Worm (Caenorhabditis elegans) whole organism, young adult: ENCODE measurements around the gene C28G1.6.

Experiments used
- B0261.1 ChIP-seq: sonication (generic microtip); optimal IDR thresholded peaks from 2 replicates; lab custom pipeline; 2016; ENCODE audit warnings: mild to moderate bottlenecking, missing genetic modification characterization, moderate library complexity, missing compliant biosample characterization
- D2030.7 ChIP-seq: fragments of 200-800 bp; sonication (Bioruptor generic); IDR thresholded peaks from 2 replicates; pipeline ENCODE4 v1.3.6; 2022; ENCODE audit warnings: missing genetic modification reagents, missing genetic modification characterization, missing compliant biosample characterization
- K11D2.4 ChIP-seq: fragments of 200-800 bp; sonication (Bioruptor generic); IDR thresholded peaks from 2 replicates; pipeline ENCODE4 v1.3.6; 2022; ENCODE audit warnings: missing genetic modification reagents, missing genetic modification characterization, missing compliant biosample characterization
- K12H6.12 ChIP-seq: fragments of 200-800 bp; sonication (Bioruptor generic); optimal IDR thresholded peaks from 2 replicates; lab custom pipeline; 2018; ENCODE audit warnings: mild to moderate bottlenecking, missing genetic modification characterization, missing compliant biosample characterization
- Y56A3A.18 ChIP-seq: fragments of 200-800 bp; sonication (Bioruptor generic); IDR thresholded peaks from 2 replicates; pipeline ENCODE4 v1.3.6; 2022; ENCODE audit warnings: missing genetic modification reagents, missing genetic modification characterization, missing compliant biosample characterization
- Y67H2A.10 ChIP-seq: fragments of 200-800 bp; sonication (Bioruptor generic); conservative IDR thresholded peaks from 2 replicates; pipeline ENCODE4 v1.3.6; 2022; ENCODE audit warnings: missing genetic modification reagents, missing genetic modification characterization, missing compliant biosample characterization
- Y95B8A.8 ChIP-seq: fragments of 200-800 bp; sonication (Bioruptor generic); IDR thresholded peaks from 2 replicates; pipeline ENCODE4 v1.3.6; 2022; ENCODE audit warnings: missing genetic modification reagents, missing genetic modification characterization, missing compliant biosample characterization
- atf-7 ChIP-seq: sonication (generic microtip); optimal IDR thresholded peaks from 2 replicates; lab custom pipeline; 2017; ENCODE audit warnings: mild to moderate bottlenecking, missing genetic modification characterization, missing compliant biosample characterization
- athp-1 ChIP-seq: sonication (generic microtip); optimal IDR thresholded peaks from 2 replicates; lab custom pipeline; 2017; ENCODE audit warnings: mild to moderate bottlenecking, missing genetic modification characterization, missing compliant biosample characterization
- attf-6 ChIP-seq: fragments of 200-800 bp; sonication (Bioruptor generic); IDR thresholded peaks from 2 replicates; pipeline ENCODE4 v1.3.6; 2022; ENCODE audit warnings: missing genetic modification reagents, missing genetic modification characterization, missing compliant biosample characterization
- bed-2 ChIP-seq: fragments of 200-800 bp; sonication (Bioruptor generic); IDR thresholded peaks from 2 replicates; pipeline ENCODE4 v1.3.6; 2022; ENCODE audit warnings: missing genetic modification reagents, missing genetic modification characterization, missing compliant biosample characterization
- cebp-1 ChIP-seq, 2 experiments: fragments of 200-800 bp in 1 of 2; sonication (Bioruptor generic) in 1 of 2; sonication (generic microtip) in 1 of 2; IDR thresholded peaks in 1 of 2; optimal IDR thresholded peaks in 1 of 2; 2 replicates each; pipeline versions ENCODE4 v1.3.6 to Lab custom; 2017 to 2022; ENCODE audit warnings: missing compliant biosample characterization in 2 of 2, missing genetic modification characterization in 2 of 2, mild to moderate bottlenecking in 1 of 2, missing genetic modification reagents in 1 of 2, moderate library complexity in 1 of 2
- ceh-40 ChIP-seq: fragments of 200-800 bp; sonication (Bioruptor generic); IDR thresholded peaks from 2 replicates; pipeline ENCODE4 v1.3.6; 2022; ENCODE audit warnings: missing genetic modification characterization, missing compliant biosample characterization
- ceh-91 ChIP-seq: fragments of 200-800 bp; sonication (Bioruptor generic); IDR thresholded peaks from 2 replicates; pipeline ENCODE4 v1.3.6; 2022; ENCODE audit warnings: missing genetic modification reagents, missing genetic modification characterization, missing compliant biosample characterization
- chd-7 ChIP-seq: sonication (generic microtip); optimal IDR thresholded peaks from 2 replicates; lab custom pipeline; 2016; ENCODE audit warnings: mild to moderate bottlenecking, missing genetic modification characterization, moderate library complexity, missing compliant biosample characterization
- die-1 ChIP-seq: sonication (generic microtip); optimal IDR thresholded peaks from 2 replicates; lab custom pipeline; 2016; ENCODE audit warnings: missing genotype, mild to moderate bottlenecking, missing genetic modification characterization, missing compliant biosample characterization
- dpff-1 ChIP-seq: sonication (generic microtip); optimal IDR thresholded peaks from 2 replicates; lab custom pipeline; 2017; ENCODE audit warnings: mild to moderate bottlenecking, missing genetic modification characterization, missing compliant biosample characterization
- efl-1 ChIP-seq: fragments of 150-350 bp; optimal IDR thresholded peaks from 2 replicates; lab custom pipeline; 2014; ENCODE audit warnings: missing biosample characterization, missing genetic modification reagents, missing genetic modification characterization
- egrh-3 ChIP-seq: fragments of 200-800 bp; sonication (Bioruptor generic); IDR thresholded peaks from 2 replicates; pipeline ENCODE4 v1.3.6; 2022; ENCODE audit warnings: missing genetic modification reagents, missing genetic modification characterization, missing compliant biosample characterization
- ets-4 ChIP-seq: fragments of 200-800 bp; sonication (Bioruptor generic); optimal IDR thresholded peaks from 2 replicates; lab custom pipeline; 2018; ENCODE audit warnings: mild to moderate bottlenecking, missing genetic modification characterization, missing compliant biosample characterization
- fkh-3 ChIP-seq: sonication (generic microtip); optimal IDR thresholded peaks from 2 replicates; lab custom pipeline; 2016; ENCODE audit warnings: mild to moderate bottlenecking, missing genetic modification characterization, missing compliant biosample characterization
- hmg-1.2 ChIP-seq: fragments of 200-800 bp; sonication (Bioruptor generic); IDR thresholded peaks from 2 replicates; pipeline ENCODE4 v1.3.6; 2022; ENCODE audit warnings: missing genetic modification reagents, missing genetic modification characterization, missing compliant biosample characterization
- lin-26 ChIP-seq: fragments of 200-800 bp; sonication (Bioruptor generic); IDR thresholded peaks from 2 replicates; pipeline ENCODE4 v1.3.6; 2022; ENCODE audit warnings: missing genetic modification reagents, missing genetic modification characterization, missing compliant biosample characterization
- lin-40 ChIP-seq: sonication (generic microtip); optimal IDR thresholded peaks from 2 replicates; lab custom pipeline; 2016; ENCODE audit warnings: missing genetic modification characterization, mild to moderate bottlenecking, missing compliant biosample characterization, missing genotype, missing genetic modification reagents
- lin-54 ChIP-seq: fragments of 200-800 bp; sonication (Bioruptor generic); optimal IDR thresholded peaks from 2 replicates; lab custom pipeline; 2018; ENCODE audit warnings: mild to moderate bottlenecking, missing genetic modification characterization, missing compliant biosample characterization
- lsy-27 ChIP-seq: sonication (generic microtip); optimal IDR thresholded peaks from 2 replicates; lab custom pipeline; 2017; ENCODE audit warnings: missing genetic modification characterization, mild to moderate bottlenecking, missing compliant biosample characterization, antibody characterized with exemption, missing genotype, borderline replicate concordance; ENCODE audit not compliant: insufficient read depth
- madf-6 ChIP-seq: fragments of 200-800 bp; sonication (Bioruptor generic); IDR thresholded peaks from 2 replicates; pipeline ENCODE4 v1.3.6; 2022; ENCODE audit warnings: missing genetic modification reagents, missing genetic modification characterization, missing compliant biosample characterization
- mcd-1 ChIP-seq: fragments of 200-800 bp; sonication (Bioruptor generic); IDR thresholded peaks from 2 replicates; pipeline ENCODE4 v1.3.6; 2022; ENCODE audit warnings: missing genetic modification reagents, missing genetic modification characterization, missing compliant biosample characterization
- nfyb-1 ChIP-seq: fragments of 200-800 bp; sonication (Bioruptor generic); IDR thresholded peaks from 2 replicates; pipeline ENCODE4 v1.3.6; 2022; ENCODE audit warnings: missing genetic modification reagents, missing genetic modification characterization, missing compliant biosample characterization
- nhr-27 ChIP-seq: fragments of 200-800 bp; sonication (Bioruptor generic); optimal IDR thresholded peaks from 2 replicates; lab custom pipeline; 2018; ENCODE audit warnings: mild to moderate bottlenecking, missing genetic modification characterization, moderate library complexity, missing compliant biosample characterization
- nhr-80 ChIP-seq: sonication (generic microtip); optimal IDR thresholded peaks from 2 replicates; lab custom pipeline; 2016; ENCODE audit warnings: missing genetic modification characterization, missing compliant biosample characterization
- nhr-90 ChIP-seq: sonication (generic microtip); optimal IDR thresholded peaks from 2 replicates; lab custom pipeline; 2016; ENCODE audit warnings: missing genotype, mild to moderate bottlenecking, missing genetic modification characterization, missing compliant biosample characterization
- pbrm-1 ChIP-seq: fragments of 200-800 bp; sonication (Bioruptor generic); IDR thresholded peaks from 2 replicates; pipeline ENCODE4 v1.3.6; 2022; ENCODE audit warnings: missing genetic modification reagents, missing genetic modification characterization, missing compliant biosample characterization
- repo-1 ChIP-seq: sonication (generic microtip); optimal IDR thresholded peaks from 2 replicates; lab custom pipeline; 2017; ENCODE audit warnings: mild to moderate bottlenecking, missing genetic modification characterization, missing compliant biosample characterization
- snpc-1.3 ChIP-seq: sonication (generic microtip); optimal IDR thresholded peaks from 2 replicates; lab custom pipeline; 2017; ENCODE audit warnings: missing genetic modification characterization, mild to moderate bottlenecking, missing compliant biosample characterization, antibody characterized with exemption, moderate library complexity, missing genotype, missing genetic modification reagents; ENCODE audit not compliant: insufficient read depth
- snpc-4 ChIP-seq, 5 experiments: fragments of 150-350 bp in 1 of 5; sonication (generic microtip) in 4 of 5; optimal IDR thresholded peaks; 2 replicates each; lab custom pipeline; 2014 to 2018; ENCODE audit warnings: missing genetic modification characterization in 5 of 5, missing biosample characterization in 3 of 5, antibody characterized with exemption in 2 of 5, mild to moderate bottlenecking in 2 of 5, missing compliant biosample characterization in 2 of 5, missing genotype in 2 of 5, moderate library complexity in 2 of 5, missing genetic modification reagents in 1 of 5
- tbp1 ChIP-seq: fragments of 200-800 bp; sonication (Bioruptor generic); optimal IDR thresholded peaks from 2 replicates; lab custom pipeline; 2018; ENCODE audit warnings: mild to moderate bottlenecking, missing genetic modification characterization, missing compliant biosample characterization
- tlf-1 ChIP-seq: fragments of 200-800 bp; sonication (Bioruptor generic); optimal IDR thresholded peaks from 2 replicates; lab custom pipeline; 2018; ENCODE audit warnings: mild to moderate bottlenecking, missing genetic modification characterization, missing compliant biosample characterization
- unc-62 ChIP-seq: fragments of 150-350 bp; optimal IDR thresholded peaks from 2 replicates; lab custom pipeline; 2014; ENCODE audit warnings: missing biosample characterization, missing genetic modification reagents, missing genetic modification characterization
- ztf-18 ChIP-seq: sonication (generic microtip); optimal IDR thresholded peaks from 2 replicates; lab custom pipeline; 2016; ENCODE audit warnings: missing genotype, mild to moderate bottlenecking, missing genetic modification characterization, missing compliant biosample characterization
- ztf-22 ChIP-seq: fragments of 200-800 bp; sonication (Bioruptor generic); optimal IDR thresholded peaks from 2 replicates; lab custom pipeline; 2018; ENCODE audit warnings: mild to moderate bottlenecking, missing genetic modification characterization, moderate library complexity, missing compliant biosample characterization

Gene C28G1.6

ce11 chrX:8800355-8800754 lies 30.7 kb downstream of the C28G1.6 start:
- no peak for TF ChIP-seq bed-2 (GFP tag; lab: Robert Waterston, UW)
- TF ChIP-seq fkh-3 (tag; lab: Kevin White, UChicago) = no peak
- TF ChIP-seq pbrm-1 (GFP tag; lab: Robert Waterston, UW) = no peak
- no peak for TF ChIP-seq repo-1 (tag; lab: Kevin White, UChicago)
- TF ChIP-seq ceh-40 (GFP tag; lab: Robert Waterston, UW) = no peak

ce11 chrX:8799925-8800324 lies 31.1 kb downstream of the C28G1.6 start:
- TF ChIP-seq mcd-1 (GFP tag; lab: Robert Waterston, UW) (no peak), nfyb-1 (GFP tag; lab: Robert Waterston, UW) (no peak), ceh-91 (GFP tag; lab: Robert Waterston, UW) (no peak), lin-40 (no peak), ztf-22 (GFP tag; lab: Kevin White, UChicago) (no peak), K12H6.12 (tag; lab: Kevin White, UChicago) (no peak), nhr-80 (tag; lab: Kevin White, UChicago) (no peak), atf-7 (tag; lab: Kevin White, UChicago) (no peak), hmg-1.2 (GFP tag; lab: Robert Waterston, UW) (no peak), efl-1 (GFP tag; lab: Kevin White, UChicago) (no peak), nhr-27 (tag; lab: Kevin White, UChicago) (no peak), lsy-27 (tag; lab: Kevin White, UChicago) (no peak), Y95B8A.8 (GFP tag; lab: Robert Waterston, UW) (no peak), tbp1 (GFP tag; lab: Kevin White, UChicago) (no peak), dpff-1 (tag; lab: Kevin White, UChicago) (no peak), Y67H2A.10 (GFP tag; lab: Robert Waterston, UW) (no peak), Y56A3A.18 (GFP tag; lab: Robert Waterston, UW) (no peak), ztf-18 (no peak)
- TF ChIP-seq, all 124 proteins: peak for 0

ce11 chrX:8797653-8798052 lies 33.4 kb downstream of the C28G1.6 start:
- no peak for TF ChIP-seq athp-1 (tag; lab: Kevin White, UChicago)

- TF ChIP-seq mcd-1 (GFP tag; lab: Robert Waterston, UW) (peak; percentile 44; the same call in 1 of the 2 replicates), tlf-1 (GFP tag; lab: Kevin White, UChicago) (no peak), unc-62 (GFP tag; lab: Kevin White, UChicago) (no peak), ets-4 (no peak), lin-26 (peak; percentile 78), B0261.1 (tag; lab: Kevin White, UChicago) (peak; percentile 74), attf-6 (GFP tag; lab: Robert Waterston, UW) (no peak), egrh-3 (GFP tag; lab: Robert Waterston, UW) (no peak), K11D2.4 (GFP tag; lab: Robert Waterston, UW) (no peak), nhr-80 (tag; lab: Kevin White, UChicago) (peak; percentile 25), madf-6 (peak; percentile 44; the same call in 1 of the 2 replicates), D2030.7 (GFP tag; lab: Robert Waterston, UW) (peak; percentile 67; the same call in 1 of the 2 replicates), snpc-4 (GFP tag; optimal IDR thresholded peaks at IDR 0.05; lab: Kevin White, UChicago) (peak; percentile 45), snpc-4 (tag; optimal IDR thresholded peaks at IDR 0.05; lab: Kevin White, UChicago) (peak in 2 of 4 experiments; percentile 7 to 55), chd-7 (tag; lab: Kevin White, UChicago) (peak; percentile 47), nhr-90 (tag; lab: Kevin White, UChicago) (peak; percentile 34), snpc-1.3 (no peak), die-1 (tag; lab: Kevin White, UChicago) (peak; percentile 4), cebp-1 (GFP tag; IDR thresholded peaks at IDR 0.05; lab: Robert Waterston, UW) (0 out of 2 replicates have a peak, but pooled peaks have one; percentile 38), cebp-1 (tag; optimal IDR thresholded peaks at IDR 0.05; lab: Kevin White, UChicago) (peak; percentile 37), tbp1 (GFP tag; lab: Kevin White, UChicago) (peak; percentile 89), Y95B8A.8 (GFP tag; lab: Robert Waterston, UW) (no peak), lin-54 (peak; percentile 7), pbrm-1 (GFP tag; lab: Robert Waterston, UW) (peak; percentile 89), lin-40 (peak; percentile 19)
These were observed 34.3 kb downstream of the C28G1.6 start, which contains the start of gene R04E5.7 for ce11 chrX:8796699-8797282. Gene R04E5.7 (minus strand): TSS chrX:8797262.
